Fruit fly (Drosophila melanogaster) whole organism, adult: ENCODE results near the gene Sfxn1-3.

Experiments used
- CG7045 ChIP-seq: fragments of 200-800 bp; sonication (Bioruptor generic); optimal IDR thresholded peaks from 2 replicates; lab custom pipeline; 2017; ENCODE audit warnings: missing biosample characterization, mild to moderate bottlenecking, missing genetic modification characterization
- Mnt ChIP-seq: fragments of 200-800 bp; sonication (Bioruptor generic); optimal IDR thresholded peaks from 2 replicates; lab custom pipeline; 2016; ENCODE audit warnings: missing biosample characterization, mild to moderate bottlenecking, missing genetic modification characterization
- bab1 ChIP-seq: fragments of 200-800 bp; sonication (Bioruptor generic); optimal IDR thresholded peaks from 3 replicates; lab custom pipeline; 2019; ENCODE audit warnings: missing biosample characterization, mild to moderate bottlenecking, missing genetic modification characterization, moderate library complexity
- cnc ChIP-seq, 2 experiments: fragments of >200 bp; optimal IDR thresholded peaks; 2 replicates each; lab custom pipeline; 2017
- kay ChIP-seq: fragments of 200-800 bp; sonication (Bioruptor generic); peaks from one replicate; lab custom pipeline; 2016; ENCODE audit warnings: missing biosample characterization, missing genetic modification characterization, borderline replicate concordance
- ovo ChIP-seq: fragments of 200-800 bp; sonication (Bioruptor generic); optimal IDR thresholded peaks from 2 replicates; lab custom pipeline; 2016; ENCODE audit warnings: missing biosample characterization, missing genetic modification characterization
- pad ChIP-seq: fragments of 200-800 bp; sonication (Bioruptor generic); optimal IDR thresholded peaks from 3 replicates; lab custom pipeline; 2017; ENCODE audit warnings: missing biosample characterization, missing genetic modification characterization, mild to moderate bottlenecking, moderate library complexity, missing genetic modification reagents
- tj ChIP-seq: fragments of 200-800 bp; sonication (Bioruptor generic); optimal IDR thresholded peaks from 3 replicates; lab custom pipeline; 2017; ENCODE audit warnings: missing biosample characterization, mild to moderate bottlenecking, missing genetic modification characterization, moderate library complexity

DNA sequence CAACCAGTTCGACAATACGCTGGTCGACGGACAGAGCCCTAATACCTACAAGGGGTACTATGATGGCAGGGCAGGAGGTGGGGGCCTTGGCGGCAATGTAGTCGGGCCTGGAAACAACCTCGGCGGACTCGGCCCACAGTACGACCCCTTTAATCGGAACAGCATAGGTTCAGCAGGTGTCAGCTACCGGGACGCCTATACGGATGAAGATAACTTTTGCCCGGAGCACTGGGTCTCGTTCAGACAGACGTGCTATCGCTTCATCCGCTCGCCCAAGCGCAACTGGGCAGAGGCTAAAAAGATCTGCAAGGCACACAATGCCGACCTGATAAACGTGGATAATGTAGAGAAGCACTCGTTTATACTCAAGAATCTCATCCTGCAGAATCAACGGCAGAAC lies 3.8 kb downstream of the Sfxn1-3 start:
- TF ChIP-seq kay (GFP tag; lab: Kevin White, UChicago) = no peak
- no peak for TF ChIP-seq pad (GFP tag; lab: Kevin White, UChicago)
- TF ChIP-seq CG7045 = no peak
- TF ChIP-seq bab1 = no peak
- no peak for TF ChIP-seq tj (GFP tag; lab: Kevin White, UChicago)
- no peak for TF ChIP-seq cnc (optimal IDR thresholded peaks at IDR 0.05; lab: Kevin White, UChicago)
- TF ChIP-seq ovo = no peak
- no peak for TF ChIP-seq Mnt
